Worm (Caenorhabditis elegans): ENCODE data around the gene F54D5.17.

F54D5.17 gene

ce11 chrII:11592023-11592422 is 35.6 kb downstream of the F54D5.17 start, which contains the start of gene F07A11.1:
TSS of gene F07A11.1 (minus strand) at chrII:11592123.
- TF ChIP-seq Y95B8A.8 (GFP tag; IDR thresholded peaks at IDR 0.05) = 0 out of 2 replicates have a peak, but pooled peaks have one; percentile 49
- TF ChIP-seq ztf-22 (GFP tag; optimal IDR thresholded peaks at IDR 0.05) = no peak
- no peak for TF ChIP-seq lsy-27 (tag; optimal IDR thresholded peaks at IDR 0.05; ENCODE audit: borderline replicate concordance, insufficient read depth)
- TF ChIP-seq snpc-3.4 (tag; optimal IDR thresholded peaks at IDR 0.05) = peak; percentile 5
- TF ChIP-seq F39B2.1 (GFP tag; IDR thresholded peaks at IDR 0.05) = no peak
- TF ChIP-seq madf-8 (GFP tag; conservative IDR thresholded peaks at IDR 0.05) = 0 out of 2 replicates have a peak, but pooled peaks have one; percentile 20
- TF ChIP-seq hlh-26 (GFP tag; conservative IDR thresholded peaks at IDR 0.05) = no peak
- TF ChIP-seq repo-1 (tag; optimal IDR thresholded peaks at IDR 0.05) = no peak
- TF ChIP-seq him-1 (tag; optimal IDR thresholded peaks at IDR 0.05) = peak; percentile 55
- TF ChIP-seq B0336.3 (GFP tag; IDR thresholded peaks at IDR 0.05) = peak; percentile 36; the same call in 1 of the 2 replicates
- TF ChIP-seq snpc-4 (GFP tag; optimal IDR thresholded peaks at IDR 0.05) = no peak
- peak in 1 of 4 experiments; percentile 1 for TF ChIP-seq snpc-4 (tag; optimal IDR thresholded peaks at IDR 0.05)
- TF ChIP-seq dox-1 (GFP tag; IDR thresholded peaks at IDR 0.05) = no peak
- no peak for TF ChIP-seq nfya-1 (tag; optimal IDR thresholded peaks at IDR 0.05; ENCODE audit: borderline replicate concordance, insufficient read depth)

DNA sequence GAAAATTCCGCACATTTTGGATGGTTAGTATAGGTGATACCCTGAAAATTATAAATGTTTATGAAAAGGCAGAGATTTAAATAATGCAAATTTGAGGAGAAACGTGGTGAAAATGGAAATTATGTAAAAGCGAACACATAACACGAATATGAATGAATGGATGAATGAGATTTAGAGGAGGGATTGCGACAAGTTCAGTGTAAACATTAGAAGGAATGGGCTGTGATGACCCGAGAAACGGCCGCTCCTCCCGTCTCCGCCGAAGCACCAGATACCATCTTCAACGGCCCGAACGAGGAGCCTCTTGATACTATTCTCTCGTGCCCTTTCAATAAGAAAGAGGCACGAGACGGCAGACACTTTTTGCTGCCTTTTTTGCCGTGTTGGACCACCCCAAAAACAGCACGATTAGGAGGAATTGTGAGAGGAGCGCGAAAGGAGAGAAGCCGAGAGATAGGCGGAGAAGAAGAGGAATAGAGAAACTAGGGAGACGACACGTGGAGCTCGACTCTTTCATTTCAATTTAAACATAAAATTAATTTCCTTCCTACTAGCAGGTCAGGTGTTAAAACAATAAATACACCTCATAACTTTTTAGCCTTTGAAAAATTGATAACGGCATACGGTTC is 39.0 kb downstream of the F54D5.17 start, which contains the start of gene gfat-1:
Gene gfat-1 (minus strand): TSS at position 51 of the 629 bp plus-strand sequence.
- TF ChIP-seq let-607 (tag; optimal IDR thresholded peaks at IDR 0.05) (peak; percentile 32 to 52), ztf-28 (GFP tag; IDR thresholded peaks at IDR 0.05) (no peak), K11D2.4 (GFP tag; IDR thresholded peaks at IDR 0.05) (no peak), C17E4.6 (GFP tag; IDR thresholded peaks at IDR 0.05) (0 out of 2 replicates have a peak, but pooled peaks have one; percentile 45), ztf-22 (GFP tag; optimal IDR thresholded peaks at IDR 0.05) (no peak), hmg-1.2 (GFP tag; IDR thresholded peaks at IDR 0.05) (peak; percentile 45; the same call in 1 of the 2 replicates), mcd-1 (GFP tag; IDR thresholded peaks at IDR 0.05) (peak; percentile 39), zfh-2 (GFP tag; conservative IDR thresholded peaks at IDR 0.05) (peak; percentile 41; the same call in 1 of the 2 replicates)

ce11 chrII:11596157-11596740 is 39.8 kb downstream of the F54D5.17 start:
- TF ChIP-seq lin-54 (GFP tag; optimal IDR thresholded peaks at IDR 0.05) (peak; percentile 69), madf-6 (GFP tag; IDR thresholded peaks at IDR 0.05) (peak; percentile 96), ekl-4 (GFP tag; IDR thresholded peaks at IDR 0.05) (peak; percentile 76), snpc-1.3 (tag; optimal IDR thresholded peaks at IDR 0.05; ENCODE audit: insufficient read depth) (peak; percentile 7), lin-26 (GFP tag; IDR thresholded peaks at IDR 0.05) (0 out of 2 replicates have a peak, but pooled peaks have one; percentile 36), Y67H2A.10 (GFP tag; conservative IDR thresholded peaks at IDR 0.05) (no peak), repo-1 (tag; optimal IDR thresholded peaks at IDR 0.05) (peak; percentile 37), Y79H2A.3 (GFP tag; conservative IDR thresholded peaks at IDR 0.05) (0 out of 2 replicates have a peak, but pooled peaks have one; percentile 59), F22D6.2 (tag; optimal IDR thresholded peaks at IDR 0.05) (no peak), dox-1 (GFP tag; IDR thresholded peaks at IDR 0.05) (peak; percentile 70), unc-130 (GFP tag; optimal IDR thresholded peaks at IDR 0.05) (peak; percentile 25), attf-6 (GFP tag; IDR thresholded peaks at IDR 0.05) (peak; percentile 44; the same call in 1 of the 2 replicates), madf-8 (GFP tag; conservative IDR thresholded peaks at IDR 0.05) (peak; percentile 84), madf-3 (GFP tag; IDR thresholded peaks at IDR 0.05) (no peak), pha-4 (tag; optimal IDR thresholded peaks at IDR 0.05) (no peak), nhr-80 (tag; optimal IDR thresholded peaks at IDR 0.05) (peak; percentile 49), sea-2 (GFP tag; IDR thresholded peaks at IDR 0.05) (no peak), hrde-1 (tag; optimal IDR thresholded peaks at IDR 0.05; ENCODE audit: borderline replicate concordance) (peak; percentile 62), aptf-2 (GFP tag; conservative IDR thresholded peaks at IDR 0.05) (no peak), B0035.1 (tag; optimal IDR thresholded peaks at IDR 0.05) (no peak), F49E8.2 (tag; optimal IDR thresholded peaks at IDR 0.05; ENCODE audit: insufficient read depth) (peak; percentile 75), ceh-91 (GFP tag; IDR thresholded peaks at IDR 0.05) (peak; percentile 21; the same call in 1 of the 2 replicates), ama-1 (optimal IDR thresholded peaks at IDR 0.05) (no peak), ama-1 (GFP tag; optimal IDR thresholded peaks at IDR 0.05) (peak in 1 of 2 experiments; percentile 22)

Data from whole organism, young adult.